Fruit fly (Drosophila melanogaster) whole organism, embryonic: Measurements from ENCODE around the gene Rab7.

Source experiments
- BEAF-32 ChIP-seq: fragments of 200-800 bp; sonication (Bioruptor generic); optimal IDR thresholded peaks from 3 replicates; lab custom pipeline; 2017; ENCODE audit warnings: missing biosample characterization, missing genetic modification characterization, mild to moderate bottlenecking, moderate library complexity, missing genetic modification reagents
- CG10147 ChIP-seq: fragments of 200-800 bp; sonication (Bioruptor generic); optimal IDR thresholded peaks from 2 replicates; lab custom pipeline; 2019; ENCODE audit warnings: missing biosample characterization, mild to moderate bottlenecking, missing genetic modification characterization, moderate library complexity
- CG10431 ChIP-seq: fragments of 200-800 bp; sonication (Bioruptor generic); optimal IDR thresholded peaks from 3 replicates; lab custom pipeline; 2018; ENCODE audit warnings: missing biosample characterization, mild to moderate bottlenecking, missing genetic modification characterization
- CG10959 ChIP-seq: fragments of 200-800 bp; sonication (Bioruptor generic); IDR thresholded peaks from 2 replicates; pipeline ENCODE4 v1.3.6; 2022; ENCODE audit warnings: missing biosample characterization, missing genetic modification characterization
- CG11247 ChIP-seq: fragments of 200-800 bp; sonication (Bioruptor generic); IDR thresholded peaks from 2 replicates; pipeline ENCODE4 v1.3.6; 2022; ENCODE audit warnings: missing biosample characterization, missing genetic modification characterization
- CG15073 ChIP-seq: fragments of 200-800 bp; sonication (Bioruptor generic); optimal IDR thresholded peaks from 2 replicates; lab custom pipeline; 2016; ENCODE audit warnings: missing biosample characterization, missing genetic modification characterization
- CG17568 ChIP-seq: fragments of 200-800 bp; sonication (Bioruptor generic); optimal IDR thresholded peaks from 2 replicates; lab custom pipeline; 2018; ENCODE audit warnings: missing biosample characterization, mild to moderate bottlenecking, missing genetic modification characterization, moderate library complexity
- CG30020 ChIP-seq: fragments of 200-800 bp; optimal IDR thresholded peaks from 2 replicates; lab custom pipeline; 2019; ENCODE audit warnings: missing biosample characterization, mild to moderate bottlenecking, missing genetic modification characterization, moderate library complexity
- CG31224 ChIP-seq: fragments of 200-800 bp; sonication (Bioruptor generic); IDR thresholded peaks from 2 replicates; pipeline ENCODE4 v1.3.6; 2022; ENCODE audit warnings: missing biosample characterization, missing genetic modification characterization
- CG43689 ChIP-seq: fragments of 200-800 bp; sonication (Bioruptor generic); IDR thresholded peaks from 2 replicates; pipeline ENCODE4 v1.3.6; 2022; ENCODE audit warnings: missing biosample characterization, missing genetic modification characterization
- CG4404 ChIP-seq: fragments of 200-800 bp; sonication (Bioruptor generic); IDR thresholded peaks from 2 replicates; pipeline ENCODE4 v1.3.6; 2022; ENCODE audit warnings: missing biosample characterization, missing genetic modification characterization
- CG4707 ChIP-seq: fragments of 200-800 bp; sonication (Bioruptor generic); optimal IDR thresholded peaks from 2 replicates; lab custom pipeline; 2018; ENCODE audit warnings: missing biosample characterization, mild to moderate bottlenecking, missing genetic modification characterization, moderate library complexity
- CG5953 ChIP-seq: fragments of 200-800 bp; sonication (Bioruptor generic); IDR thresholded peaks from 2 replicates; pipeline ENCODE4 v1.3.6; 2022; ENCODE audit warnings: missing biosample characterization, missing genetic modification characterization
- CG6654 ChIP-seq: fragments of 200-800 bp; sonication (Bioruptor generic); optimal IDR thresholded peaks from 2 replicates; lab custom pipeline; 2017; ENCODE audit warnings: missing biosample characterization, mild to moderate bottlenecking, missing genetic modification characterization
- CG6765 ChIP-seq: fragments of 200-800 bp; sonication (Bioruptor generic); optimal IDR thresholded peaks from 3 replicates; lab custom pipeline; 2017; ENCODE audit warnings: missing biosample characterization, mild to moderate bottlenecking, missing genetic modification characterization
- CG8281 ChIP-seq: fragments of 200-800 bp; sonication (Bioruptor generic); optimal IDR thresholded peaks from 2 replicates; lab custom pipeline; 2018; ENCODE audit warnings: missing biosample characterization, mild to moderate bottlenecking, missing genetic modification characterization, moderate library complexity
- CG8478 ChIP-seq: fragments of >200 bp; optimal IDR thresholded peaks from 2 replicates; lab custom pipeline; 2018
- CG9609 ChIP-seq: fragments of 200-800 bp; sonication (Bioruptor generic); optimal IDR thresholded peaks from 3 replicates; lab custom pipeline; 2016; ENCODE audit warnings: missing biosample characterization, missing genetic modification characterization
- CG9817 ChIP-seq: fragments of 200-800 bp; sonication (Bioruptor generic); optimal IDR thresholded peaks from 2 replicates; lab custom pipeline; 2018; ENCODE audit warnings: missing biosample characterization, mild to moderate bottlenecking, missing genetic modification characterization, moderate library complexity
- CkIIα-i1 ChIP-seq: fragments of 200-800 bp; sonication (Bioruptor generic); IDR thresholded peaks from 2 replicates; pipeline ENCODE4 v1.3.6; 2022; ENCODE audit warnings: missing biosample characterization, missing genetic modification characterization
- CoRest ChIP-seq: fragments of 200-800 bp; sonication (Bioruptor generic); optimal IDR thresholded peaks from 3 replicates; lab custom pipeline; 2018; ENCODE audit warnings: missing biosample characterization, mild to moderate bottlenecking, missing genetic modification characterization, moderate library complexity
- Dad ChIP-seq: fragments of 200-800 bp; sonication (Bioruptor generic); optimal IDR thresholded peaks from 3 replicates; lab custom pipeline; 2016; ENCODE audit warnings: missing biosample characterization, missing genetic modification characterization
- Dek ChIP-seq: fragments of 200-800 bp; sonication (Bioruptor generic); optimal IDR thresholded peaks from 3 replicates; lab custom pipeline; 2019; ENCODE audit warnings: missing biosample characterization, mild to moderate bottlenecking, missing genetic modification characterization, moderate library complexity
- Dfd ChIP-seq, 2 experiments: fragments of >200 bp; optimal IDR thresholded peaks; 2 replicates each; lab custom pipeline; 2017; ENCODE audit warnings: missing biosample characterization in 2 of 2, missing genetic modification characterization in 2 of 2
- Dip3 ChIP-seq: fragments of 200-800 bp; sonication (Bioruptor generic); optimal IDR thresholded peaks from 3 replicates; lab custom pipeline; 2016; ENCODE audit warnings: missing biosample characterization, missing genetic modification characterization
- Doc3 ChIP-seq: fragments of 200-800 bp; sonication (Bioruptor generic); IDR thresholded peaks from 3 replicates; pipeline ENCODE4 v1.3.6; 2022; ENCODE audit warnings: missing biosample characterization, missing genetic modification characterization; ENCODE audit not compliant: partially characterized antibody
- Dp ChIP-seq: fragments of 200-800 bp; sonication (Bioruptor generic); optimal IDR thresholded peaks from 2 replicates; lab custom pipeline; 2018; ENCODE audit warnings: missing biosample characterization, mild to moderate bottlenecking, missing genetic modification characterization, moderate library complexity
- Gug ChIP-seq: fragments of 200-800 bp; sonication (Bioruptor generic); IDR thresholded peaks from 4 replicates; pipeline ENCODE4 v1.3.6; 2022; ENCODE audit warnings: missing biosample characterization, missing genetic modification characterization
- Hr39 ChIP-seq: fragments of >200 bp; optimal IDR thresholded peaks from 2 replicates; lab custom pipeline; 2017
- Lhr ChIP-seq: fragments of 200-800 bp; sonication (Bioruptor generic); optimal IDR thresholded peaks from 3 replicates; lab custom pipeline; 2017; ENCODE audit warnings: mild to moderate bottlenecking, missing biosample characterization, missing genetic modification reagents, missing genetic modification characterization
- NC2α ChIP-seq: fragments of 200-800 bp; sonication (Bioruptor generic); optimal IDR thresholded peaks from 2 replicates; lab custom pipeline; 2016; ENCODE audit warnings: missing biosample characterization, missing genetic modification characterization
- NC2β ChIP-seq: fragments of 200-800 bp; sonication (Bioruptor generic); optimal IDR thresholded peaks from 2 replicates; lab custom pipeline; 2016; ENCODE audit warnings: missing biosample characterization, missing genetic modification characterization
- Tbp ChIP-seq: fragments of >200 bp; optimal IDR thresholded peaks from 2 replicates; lab custom pipeline; 2018; ENCODE audit warnings: missing biosample characterization, missing genetic modification characterization
- Usf ChIP-seq: fragments of 200-800 bp; sonication (Bioruptor generic); optimal IDR thresholded peaks from 2 replicates; lab custom pipeline; 2017; ENCODE audit warnings: missing genotype, missing biosample characterization, missing genetic modification characterization
- Vsx1 ChIP-seq: fragments of 200-800 bp; sonication (Bioruptor generic); optimal IDR thresholded peaks from 2 replicates; lab custom pipeline; 2017; ENCODE audit warnings: missing biosample characterization, mild to moderate bottlenecking, missing genetic modification characterization, missing genetic modification reagents
- ato ChIP-seq: fragments of 200-800 bp; sonication (Bioruptor generic); IDR thresholded peaks from 2 replicates; pipeline ENCODE4 v1.3.6; 2022; ENCODE audit warnings: missing biosample characterization, missing genetic modification characterization; ENCODE audit not compliant: partially characterized antibody
- chm ChIP-seq: fragments of 200-800 bp; sonication (Bioruptor generic); IDR thresholded peaks from 2 replicates; pipeline ENCODE4 v1.3.6; 2022; ENCODE audit warnings: missing biosample characterization, missing genetic modification characterization
- corto ChIP-seq: fragments of 200-800 bp; sonication (Bioruptor generic); optimal IDR thresholded peaks from 2 replicates; lab custom pipeline; 2016; ENCODE audit warnings: missing biosample characterization, mild to moderate bottlenecking, missing genetic modification characterization, moderate library complexity
- gt ChIP-seq: fragments of 200-800 bp; sonication (Bioruptor generic); IDR thresholded peaks from 2 replicates; pipeline ENCODE4 v1.3.6; 2022; ENCODE audit warnings: missing biosample characterization, missing genetic modification characterization
- jing ChIP-seq: fragments of 200-800 bp; sonication (Bioruptor generic); optimal IDR thresholded peaks from 2 replicates; lab custom pipeline; 2018; ENCODE audit warnings: missing biosample characterization, mild to moderate bottlenecking, missing genetic modification characterization
- knrl ChIP-seq: fragments of 200-800 bp; sonication (Bioruptor generic); IDR thresholded peaks from 3 replicates; pipeline ENCODE4 v1.3.6; 2022; ENCODE audit warnings: missing biosample characterization, missing genetic modification characterization; ENCODE audit not compliant: partially characterized antibody
- lbe ChIP-seq: fragments of 200-800 bp; sonication (Bioruptor generic); optimal IDR thresholded peaks from 2 replicates; lab custom pipeline; 2016; ENCODE audit warnings: missing biosample characterization, mild to moderate bottlenecking, missing genetic modification characterization
- peb ChIP-seq: fragments of 200-800 bp; sonication (Bioruptor generic); IDR thresholded peaks from 2 replicates; pipeline ENCODE4 v1.3.6; 2022; ENCODE audit warnings: missing biosample characterization, missing genetic modification characterization
- psq ChIP-seq: fragments of 200-800 bp; sonication (Bioruptor generic); optimal IDR thresholded peaks from 2 replicates; lab custom pipeline; 2017; ENCODE audit warnings: missing biosample characterization, missing genetic modification characterization
- shn ChIP-seq: fragments of 200-800 bp; sonication (Bioruptor generic); optimal IDR thresholded peaks from 3 replicates; lab custom pipeline; 2016; ENCODE audit warnings: missing biosample characterization, missing genetic modification characterization
- trem ChIP-seq: fragments of 200-800 bp; optimal IDR thresholded peaks from 3 replicates; lab custom pipeline; 2019; ENCODE audit warnings: missing biosample characterization, mild to moderate bottlenecking, missing genetic modification characterization, moderate library complexity
- tup ChIP-seq: fragments of 200-800 bp; sonication (Bioruptor generic); optimal IDR thresholded peaks from 2 replicates; lab custom pipeline; 2016; ENCODE audit warnings: missing biosample characterization, mild to moderate bottlenecking, missing genetic modification characterization, moderate library complexity
- unc-4 ChIP-seq: fragments of 200-800 bp; sonication (Bioruptor generic); IDR thresholded peaks from 2 replicates; pipeline ENCODE4 v1.3.6; 2022; ENCODE audit warnings: missing biosample characterization, missing genetic modification characterization; ENCODE audit not compliant: partially characterized antibody
- unpg ChIP-seq: fragments of 200-800 bp; sonication (Bioruptor generic); optimal IDR thresholded peaks from 3 replicates; lab custom pipeline; 2018; ENCODE audit warnings: missing biosample characterization, mild to moderate bottlenecking, missing genetic modification characterization, moderate library complexity
- yki ChIP-seq: fragments of >200 bp; optimal IDR thresholded peaks from 3 replicates; lab custom pipeline; 2018

Rab7 gene

DNA sequence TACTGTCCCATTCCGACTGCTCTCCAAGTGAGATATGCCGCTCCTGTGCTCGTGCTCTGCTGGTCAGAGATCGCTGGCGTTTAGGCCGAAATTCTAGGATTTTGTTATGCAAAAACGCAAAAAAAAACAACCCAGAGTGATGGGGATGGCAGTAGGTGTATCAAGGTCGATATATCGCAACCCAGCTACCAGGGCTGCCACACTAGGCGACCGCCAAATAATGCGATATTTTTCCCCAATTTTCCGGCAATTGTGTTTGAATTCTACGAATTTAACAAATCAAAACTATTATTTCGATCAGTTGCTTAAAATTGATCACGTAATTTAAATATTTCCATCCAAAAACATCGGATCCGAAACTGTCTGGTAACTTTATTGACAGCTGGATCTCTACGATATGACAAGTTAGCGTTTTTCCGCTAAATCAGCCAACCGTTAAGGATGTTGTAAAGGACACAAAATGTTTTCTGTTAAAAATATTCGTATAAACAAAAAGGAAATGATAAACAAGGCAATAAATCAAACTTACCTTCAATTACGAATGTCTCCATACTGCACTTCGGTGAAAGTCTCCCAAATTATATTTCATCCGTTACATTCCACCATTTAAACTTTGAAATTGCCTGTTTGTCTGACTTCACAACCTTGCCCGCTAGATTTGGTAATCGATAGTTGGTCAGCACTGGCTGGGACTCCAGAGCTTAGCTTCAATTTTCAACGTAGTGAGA lies 44.9 kb downstream of the Rab7 start, which contains the start of gene spas (continued):
- TF ChIP-seq CG5953: peak; percentile 45; the same call in 1 of the 2 replicates
- peak; percentile 65 for TF ChIP-seq CG30020 (tag; lab: Kevin White, UChicago)
- peak; percentile 31 for TF ChIP-seq Dp
- TF ChIP-seq peb: peak; percentile 63
- no peak for TF ChIP-seq jing
- no peak for TF ChIP-seq Vsx1 (GFP tag; lab: Kevin White, UChicago)
- no peak for TF ChIP-seq NC2β (GFP tag; lab: Kevin White, UChicago)
- peak; percentile 58 for TF ChIP-seq Dad (GFP tag; lab: Kevin White, UChicago)
- TF ChIP-seq CG43689: no peak
- no peak for TF ChIP-seq yki (lab: Kevin White, UChicago)
- TF ChIP-seq psq (GFP tag; lab: Kevin White, UChicago): peak; percentile 33
- TF ChIP-seq CG15073 (GFP tag; lab: Kevin White, UChicago): peak; percentile 26
- TF ChIP-seq CG8281 (tag; lab: Kevin White, UChicago): peak; percentile 24
- TF ChIP-seq CG8478 (lab: Kevin White, UChicago): no peak
- TF ChIP-seq Dip3 (GFP tag; lab: Kevin White, UChicago): peak; percentile 78
- peak; percentile 97 for TF ChIP-seq knrl (GFP tag; lab: Robert Waterston, UW)
- peak; percentile 81 for TF ChIP-seq CG9609 (GFP tag; lab: Kevin White, UChicago)
- TF ChIP-seq CG6654 (GFP tag; lab: Kevin White, UChicago): no peak
- peak; percentile 53 for TF ChIP-seq CG11247 (GFP tag; lab: Robert Waterston, UW)
- TF ChIP-seq lbe (GFP tag; lab: Kevin White, UChicago): no peak
- no peak for TF ChIP-seq CkIIα-i1 (GFP tag; lab: Robert Waterston, UW)
- TF ChIP-seq Lhr (GFP tag; lab: Kevin White, UChicago): no peak
- no peak for TF ChIP-seq CG10431
- peak; percentile 90 for TF ChIP-seq Doc3
- TF ChIP-seq CG17568: no peak
- TF ChIP-seq CoRest (tag; lab: Kevin White, UChicago): peak; percentile 81
- peak; percentile 26 for TF ChIP-seq Usf (GFP tag; lab: Kevin White, UChicago)
- peak; percentile 59 for TF ChIP-seq unpg (GFP tag; lab: Kevin White, UChicago)
- peak; percentile 40 for TF ChIP-seq Dek (tag; lab: Kevin White, UChicago)
- no peak for TF ChIP-seq CG4707
- no peak for TF ChIP-seq corto (GFP tag; lab: Kevin White, UChicago)
- peak; percentile 11; the same call in 1 of the 2 replicates for TF ChIP-seq chm (GFP tag; lab: Robert Waterston, UW)
- peak; percentile 67 for TF ChIP-seq CG9817 (tag; lab: Kevin White, UChicago)
- TF ChIP-seq BEAF-32 (GFP tag; lab: Kevin White, UChicago): peak; percentile 96
- peak; percentile 70 for TF ChIP-seq CG31224 (GFP tag; lab: Robert Waterston, UW)
- peak; percentile 81 for TF ChIP-seq CG4404
- TF ChIP-seq shn (GFP tag; lab: Kevin White, UChicago): peak; percentile 77
- peak; percentile 61 for TF ChIP-seq CG10959 (GFP tag; lab: Robert Waterston, UW)
- TF ChIP-seq Hr39: no peak
- peak; percentile 60; the same call in 1 of the 2 replicates for TF ChIP-seq gt (GFP tag; lab: Robert Waterston, UW)
- TF ChIP-seq Dfd (GFP tag; optimal IDR thresholded peaks at IDR 0.05; lab: Kevin White, UChicago): no peak
- TF ChIP-seq CG10147 (GFP tag; lab: Kevin White, UChicago): no peak
- TF ChIP-seq Tbp (GFP tag; lab: Kevin White, UChicago): no peak
- TF ChIP-seq Gug (GFP tag; lab: Robert Waterston, UW): peak; percentile 88
- peak; percentile 86 for TF ChIP-seq ato (GFP tag; lab: Robert Waterston, UW)
- peak; percentile 25 for TF ChIP-seq tup
- peak; percentile 88 for TF ChIP-seq unc-4 (GFP tag; lab: Robert Waterston, UW)
- peak; percentile 84 for TF ChIP-seq trem
- no peak for TF ChIP-seq CG6765 (GFP tag; lab: Kevin White, UChicago)
- peak; percentile 13 for TF ChIP-seq NC2α (GFP tag; lab: Kevin White, UChicago)
